Fruit fly (Drosophila melanogaster): Measurements from ENCODE around the gene CG42831.
A peak's percentile ranks its signal among the peaks of the same experiment; 100 is the strongest.

The CG42831 gene

dm6 chr3L:10783015-10783675 lies 31.5 kb upstream of the CG42831 start (continued):
- TF ChIP-seq CG2678 (tag; optimal IDR thresholded peaks at IDR 0.05): peak; percentile 84
- TF ChIP-seq CG1832 (GFP tag; optimal IDR thresholded peaks at IDR 0.05): no peak
- no peak for TF ChIP-seq ham (GFP tag; IDR thresholded peaks at IDR 0.05)
- TF ChIP-seq CG14965 (GFP tag; optimal IDR thresholded peaks at IDR 0.05; ENCODE audit: borderline replicate concordance): no peak

- TF ChIP-seq CkIIα-i1 (GFP tag; IDR thresholded peaks at IDR 0.05) (no peak), CG8388 (GFP tag; optimal IDR thresholded peaks at IDR 0.05) (peak; percentile 45), tll (GFP tag; optimal IDR thresholded peaks at IDR 0.05) (no peak), CG10274 (GFP tag; optimal IDR thresholded peaks at IDR 0.05) (no peak), az2 (GFP tag; optimal IDR thresholded peaks at IDR 0.05) (peak; percentile 35), gsb-n (tag; optimal IDR thresholded peaks at IDR 0.05) (peak; percentile 27), CG9876 (GFP tag; optimal IDR thresholded peaks at IDR 0.05) (no peak), sisA (GFP tag; IDR thresholded peaks at IDR 0.05) (peak; percentile 36; the same call in 1 of the 2 replicates), ssp (GFP tag; IDR thresholded peaks at IDR 0.05) (0 out of 2 replicates have a peak, but pooled peaks have one; percentile 6), CG17359 (tag; optimal IDR thresholded peaks at IDR 0.05) (peak; percentile 44), fd96Cb (tag; optimal IDR thresholded peaks at IDR 0.05) (peak; percentile 46), CG12659 (GFP tag; optimal IDR thresholded peaks at IDR 0.05) (peak; percentile 18), pan (optimal IDR thresholded peaks at IDR 0.05) (no peak), pan (GFP tag; optimal IDR thresholded peaks at IDR 0.05 in 1 of 2, IDR thresholded peaks at IDR 0.05 in 1 of 2) (peak in 1 of 2 experiments; percentile 58), dmrt11E (tag; optimal IDR thresholded peaks at IDR 0.05) (peak; percentile 61), ttk (GFP tag; IDR thresholded peaks at IDR 0.05) (peak; percentile 25; the same call in 1 of the 2 replicates), ap (GFP tag; IDR thresholded peaks at IDR 0.05) (no peak), CG10543 (GFP tag; optimal IDR thresholded peaks at IDR 0.05) (no peak), Usf (GFP tag; optimal IDR thresholded peaks at IDR 0.05) (peak; percentile 7), ewg (GFP tag; optimal IDR thresholded peaks at IDR 0.05) (peak; percentile 22), sqz (GFP tag; optimal IDR thresholded peaks at IDR 0.05) (no peak), ranshi (GFP tag; IDR thresholded peaks at IDR 0.05) (0 out of 2 replicates have a peak, but pooled peaks have one; percentile 5), CG1647 (GFP tag; optimal IDR thresholded peaks at IDR 0.05) (no peak), sd (tag; optimal IDR thresholded peaks at IDR 0.05) (no peak), insv (GFP tag; optimal IDR thresholded peaks at IDR 0.05) (no peak), her (GFP tag; optimal IDR thresholded peaks at IDR 0.05) (no peak), croc (GFP tag; conservative IDR thresholded peaks at IDR 0.05) (peak; percentile 38), CG10431 (GFP tag; optimal IDR thresholded peaks at IDR 0.05) (no peak), CG31388 (GFP tag; optimal IDR thresholded peaks at IDR 0.05) (peak; percentile 24), NfI (GFP tag; optimal IDR thresholded peaks at IDR 0.05) (no peak), tgo (GFP tag; IDR thresholded peaks at IDR 0.05) (peak; percentile 50; the same call in 2 of the 3 replicates), jing (GFP tag; optimal IDR thresholded peaks at IDR 0.05) (no peak), eyg (GFP tag; optimal IDR thresholded peaks at IDR 0.05) (no peak), h (optimal IDR thresholded peaks at IDR 0.05) (no peak), CG16779 (GFP tag; IDR thresholded peaks at IDR 0.05) (no peak), ham (GFP tag; IDR thresholded peaks at IDR 0.05) (no peak), Hr51 (GFP tag; optimal IDR thresholded peaks at IDR 0.05) (peak in 1 of 2 experiments; percentile 49), CG9437 (GFP tag; optimal IDR thresholded peaks at IDR 0.05) (peak; percentile 38), crol (GFP tag; IDR thresholded peaks at IDR 0.05) (peak; percentile 18; the same call in 1 of the 2 replicates), psq (GFP tag; optimal IDR thresholded peaks at IDR 0.05) (no peak), Ptx1 (GFP tag; IDR thresholded peaks at IDR 0.05) (peak; percentile 46), CG2889 (GFP tag; IDR thresholded peaks at IDR 0.05) (no peak), slou (GFP tag; optimal IDR thresholded peaks at IDR 0.05) (no peak), Blimp-1 (GFP tag; optimal IDR thresholded peaks at IDR 0.05) (peak; percentile 57), dati (GFP tag; IDR thresholded peaks at IDR 0.05) (0 out of 2 replicates have a peak, but pooled peaks have one; percentile 40)
These were observed 30.0 kb upstream of the CG42831 start for dm6 chr3L:10784566-10785003.

Data from whole organism, embryonic.